Fruit fly (Drosophila melanogaster) whole organism, embryonic: ENCODE results near the gene CG31821.

Experiments used
- Adf1 ChIP-seq: fragments of 200-800 bp; sonication (Bioruptor generic); IDR thresholded peaks from 2 replicates; pipeline ENCODE4 v1.3.6; 2022; ENCODE audit warnings: missing biosample characterization, missing genetic modification characterization
- Bgb ChIP-seq: fragments of 200-800 bp; sonication (Bioruptor generic); IDR thresholded peaks from 2 replicates; pipeline ENCODE4 v1.3.6; 2022; ENCODE audit warnings: missing biosample characterization, missing genetic modification characterization; ENCODE audit not compliant: partially characterized antibody
- CG10431 ChIP-seq: fragments of 200-800 bp; sonication (Bioruptor generic); optimal IDR thresholded peaks from 3 replicates; lab custom pipeline; 2018; ENCODE audit warnings: missing biosample characterization, mild to moderate bottlenecking, missing genetic modification characterization
- CG10654 ChIP-seq: fragments of 200-800 bp; sonication (Bioruptor generic); optimal IDR thresholded peaks from 2 replicates; lab custom pipeline; 2016; ENCODE audit warnings: missing biosample characterization, missing genetic modification characterization
- CG11247 ChIP-seq: fragments of 200-800 bp; sonication (Bioruptor generic); IDR thresholded peaks from 2 replicates; pipeline ENCODE4 v1.3.6; 2022; ENCODE audit warnings: missing biosample characterization, missing genetic modification characterization
- CG11456 ChIP-seq: fragments of 200-800 bp; sonication (Bioruptor generic); IDR thresholded peaks from 3 replicates; pipeline ENCODE4 v1.3.6; 2022; ENCODE audit warnings: missing biosample characterization, missing genetic modification characterization
- CG11695 ChIP-seq: fragments of 200-800 bp; sonication (Bioruptor generic); IDR thresholded peaks from 3 replicates; pipeline ENCODE4 v1.3.6; 2022; ENCODE audit warnings: missing biosample characterization, missing genetic modification characterization
- CG12219 ChIP-seq: fragments of 200-800 bp; sonication (Bioruptor generic); optimal IDR thresholded peaks from 3 replicates; lab custom pipeline; 2018; ENCODE audit warnings: missing biosample characterization, mild to moderate bottlenecking, missing genetic modification characterization
- CG15269 ChIP-seq: fragments of 200-800 bp; sonication (Bioruptor generic); optimal IDR thresholded peaks from 2 replicates; lab custom pipeline; 2018; ENCODE audit warnings: missing biosample characterization, mild to moderate bottlenecking, missing genetic modification characterization, moderate library complexity
- CG16815 ChIP-seq: fragments of 200-800 bp; sonication (Bioruptor generic); optimal IDR thresholded peaks from 3 replicates; lab custom pipeline; 2017; ENCODE audit warnings: missing biosample characterization, mild to moderate bottlenecking, missing genetic modification characterization
- CG18262 ChIP-seq: fragments of 200-800 bp; optimal IDR thresholded peaks from 3 replicates; lab custom pipeline; 2019; ENCODE audit warnings: missing biosample characterization, mild to moderate bottlenecking, missing genetic modification characterization, moderate library complexity
- CG1832 ChIP-seq: fragments of 200-800 bp; sonication (Bioruptor generic); optimal IDR thresholded peaks from 2 replicates; lab custom pipeline; 2017; ENCODE audit warnings: missing biosample characterization, mild to moderate bottlenecking, missing genetic modification characterization, inconsistent platforms
- CG18764 ChIP-seq: fragments of 200-800 bp; sonication (Bioruptor generic); optimal IDR thresholded peaks from 3 replicates; lab custom pipeline; 2016; ENCODE audit warnings: missing biosample characterization, missing genetic modification characterization
- CG3407 ChIP-seq: fragments of 200-800 bp; sonication (Bioruptor generic); optimal IDR thresholded peaks from 2 replicates; lab custom pipeline; 2018; ENCODE audit warnings: missing biosample characterization, mild to moderate bottlenecking, missing genetic modification characterization
- CG34376 ChIP-seq: fragments of 200-800 bp; sonication (Bioruptor generic); optimal IDR thresholded peaks from 2 replicates; lab custom pipeline; 2018; ENCODE audit warnings: missing biosample characterization, mild to moderate bottlenecking, missing genetic modification characterization
- CG4282 ChIP-seq: fragments of 200-800 bp; sonication (Bioruptor generic); optimal IDR thresholded peaks from 2 replicates; lab custom pipeline; 2016; ENCODE audit warnings: missing biosample characterization, missing genetic modification characterization
- CG4328 ChIP-seq: fragments of 200-800 bp; sonication (Bioruptor generic); optimal IDR thresholded peaks from 3 replicates; lab custom pipeline; 2017; ENCODE audit warnings: missing biosample characterization, missing genetic modification reagents, missing genetic modification characterization
- CG4820 ChIP-seq: fragments of 200-800 bp; sonication (Bioruptor generic); optimal IDR thresholded peaks from 3 replicates; lab custom pipeline; 2016; ENCODE audit warnings: missing biosample characterization, missing genetic modification characterization
- CG6254 ChIP-seq: fragments of 200-800 bp; sonication (Bioruptor generic); optimal IDR thresholded peaks from 3 replicates; lab custom pipeline; 2017; ENCODE audit warnings: mild to moderate bottlenecking, missing biosample characterization, missing genetic modification reagents, missing genetic modification characterization
- CG8089 ChIP-seq: fragments of 200-800 bp; sonication (Bioruptor generic); optimal IDR thresholded peaks from 3 replicates; lab custom pipeline; 2016; ENCODE audit warnings: missing biosample characterization, missing genetic modification characterization
- CG8765 ChIP-seq: fragments of 200-800 bp; sonication (Bioruptor generic); IDR thresholded peaks from 2 replicates; pipeline ENCODE4 v1.3.6; 2022; ENCODE audit warnings: missing biosample characterization, missing genetic modification characterization
- CG8924 ChIP-seq: fragments of 200-800 bp; optimal IDR thresholded peaks from 3 replicates; lab custom pipeline; 2019; ENCODE audit warnings: missing biosample characterization, mild to moderate bottlenecking, missing genetic modification characterization, moderate library complexity
- CG9609 ChIP-seq: fragments of 200-800 bp; sonication (Bioruptor generic); optimal IDR thresholded peaks from 3 replicates; lab custom pipeline; 2016; ENCODE audit warnings: missing biosample characterization, missing genetic modification characterization
- E2f1 ChIP-seq: fragments of 200-800 bp; sonication (Bioruptor generic); IDR thresholded peaks from 2 replicates; pipeline ENCODE4 v1.3.6; 2022; ENCODE audit warnings: missing biosample characterization, missing genetic modification characterization
- GATAe ChIP-seq: fragments of 200-800 bp; sonication (Bioruptor generic); conservative IDR thresholded peaks from 2 replicates; pipeline ENCODE4 v1.3.6; 2022; ENCODE audit warnings: missing biosample characterization, missing genetic modification characterization
- H15 ChIP-seq: fragments of 200-800 bp; sonication (Bioruptor generic); IDR thresholded peaks from 3 replicates; pipeline ENCODE4 v1.3.6; 2022; ENCODE audit warnings: missing biosample characterization, missing genetic modification characterization
- Hr78 ChIP-seq, 2 experiments: fragments of 200-800 bp in 1 of 2; fragments of >200 bp in 1 of 2; sonication (Bioruptor generic) in 1 of 2; optimal IDR thresholded peaks; 2 replicates each; lab custom pipeline; 2017 to 2019; ENCODE audit warnings: missing biosample characterization in 2 of 2, missing genetic modification characterization in 2 of 2, mild to moderate bottlenecking in 1 of 2, moderate library complexity in 1 of 2
- Vsx1 ChIP-seq: fragments of 200-800 bp; sonication (Bioruptor generic); optimal IDR thresholded peaks from 2 replicates; lab custom pipeline; 2017; ENCODE audit warnings: missing biosample characterization, mild to moderate bottlenecking, missing genetic modification characterization, missing genetic modification reagents
- ap ChIP-seq: fragments of 200-800 bp; sonication (Bioruptor generic); IDR thresholded peaks from 2 replicates; pipeline ENCODE4 v1.3.6; 2022; ENCODE audit warnings: missing biosample characterization, missing genetic modification characterization
- ato ChIP-seq: fragments of 200-800 bp; sonication (Bioruptor generic); IDR thresholded peaks from 2 replicates; pipeline ENCODE4 v1.3.6; 2022; ENCODE audit warnings: missing biosample characterization, missing genetic modification characterization; ENCODE audit not compliant: partially characterized antibody
- bowl ChIP-seq: fragments of 200-800 bp; sonication (Bioruptor generic); IDR thresholded peaks from 2 replicates; pipeline ENCODE4 v1.3.6; 2022; ENCODE audit warnings: missing biosample characterization, missing genetic modification characterization
- caup ChIP-seq: fragments of 200-800 bp; sonication (Bioruptor generic); optimal IDR thresholded peaks from 3 replicates; lab custom pipeline; 2017; ENCODE audit warnings: missing biosample characterization, mild to moderate bottlenecking, missing genetic modification characterization, moderate library complexity; ENCODE audit not compliant: severe bottlenecking
- chm ChIP-seq: fragments of 200-800 bp; sonication (Bioruptor generic); IDR thresholded peaks from 2 replicates; pipeline ENCODE4 v1.3.6; 2022; ENCODE audit warnings: missing biosample characterization, missing genetic modification characterization
- en ChIP-seq: fragments of 200-800 bp; sonication (Bioruptor generic); optimal IDR thresholded peaks from 2 replicates; lab custom pipeline; 2016; ENCODE audit warnings: missing biosample characterization, missing genetic modification characterization
- fd64A ChIP-seq: fragments of 200-800 bp; sonication (Bioruptor generic); optimal IDR thresholded peaks from 3 replicates; lab custom pipeline; 2018; ENCODE audit warnings: missing biosample characterization, mild to moderate bottlenecking, missing genetic modification characterization
- gem ChIP-seq: fragments of 200-800 bp; sonication (Bioruptor generic); optimal IDR thresholded peaks from 2 replicates; lab custom pipeline; 2019; ENCODE audit warnings: missing biosample characterization, mild to moderate bottlenecking, missing genetic modification characterization, moderate library complexity
- h ChIP-seq: fragments of >200 bp; optimal IDR thresholded peaks from 2 replicates; lab custom pipeline; 2017
- hbn ChIP-seq: fragments of 200-800 bp; sonication (Bioruptor generic); IDR thresholded peaks from 2 replicates; pipeline ENCODE4 v1.3.6; 2022; ENCODE audit warnings: missing biosample characterization, missing genetic modification characterization; ENCODE audit not compliant: partially characterized antibody
- hth ChIP-seq: fragments of >200 bp; optimal IDR thresholded peaks from 2 replicates; lab custom pipeline; 2017; ENCODE audit warnings: inconsistent platforms
- jing ChIP-seq: fragments of 200-800 bp; sonication (Bioruptor generic); optimal IDR thresholded peaks from 2 replicates; lab custom pipeline; 2018; ENCODE audit warnings: missing biosample characterization, mild to moderate bottlenecking, missing genetic modification characterization
- mirr ChIP-seq: fragments of 200-800 bp; sonication (Bioruptor generic); optimal IDR thresholded peaks from 3 replicates; lab custom pipeline; 2018; ENCODE audit warnings: missing biosample characterization, mild to moderate bottlenecking, missing genetic modification characterization
- peb ChIP-seq: fragments of 200-800 bp; sonication (Bioruptor generic); IDR thresholded peaks from 2 replicates; pipeline ENCODE4 v1.3.6; 2022; ENCODE audit warnings: missing biosample characterization, missing genetic modification characterization
- phol ChIP-seq: fragments of 200-800 bp; sonication (Bioruptor generic); optimal IDR thresholded peaks from 3 replicates; lab custom pipeline; 2018; ENCODE audit warnings: missing biosample characterization, mild to moderate bottlenecking, missing genetic modification characterization, moderate library complexity
- pita ChIP-seq: fragments of 200-800 bp; sonication (Bioruptor generic); optimal IDR thresholded peaks from 2 replicates; lab custom pipeline; 2017; ENCODE audit warnings: missing biosample characterization, mild to moderate bottlenecking, missing genetic modification characterization
- pnt ChIP-seq: fragments of 200-800 bp; sonication (Bioruptor generic); optimal IDR thresholded peaks from 3 replicates; lab custom pipeline; 2016; ENCODE audit warnings: missing biosample characterization, missing genetic modification characterization
- pros ChIP-seq: fragments of 200-800 bp; sonication (Bioruptor generic); optimal IDR thresholded peaks from 3 replicates; lab custom pipeline; 2019; ENCODE audit warnings: missing biosample characterization, mild to moderate bottlenecking, missing genetic modification characterization, moderate library complexity
- ranshi ChIP-seq: fragments of 200-800 bp; sonication (Bioruptor generic); IDR thresholded peaks from 2 replicates; pipeline ENCODE4 v1.3.6; 2022; ENCODE audit warnings: missing biosample characterization, missing genetic modification characterization
- schlank ChIP-seq: fragments of 200-800 bp; sonication (Bioruptor generic); optimal IDR thresholded peaks from 2 replicates; lab custom pipeline; 2018; ENCODE audit warnings: missing biosample characterization, mild to moderate bottlenecking, missing genetic modification characterization
- ssp ChIP-seq: fragments of 200-800 bp; sonication (Bioruptor generic); IDR thresholded peaks from 2 replicates; pipeline ENCODE4 v1.3.6; 2022; ENCODE audit warnings: missing biosample characterization, missing genetic modification characterization

CG31821 gene

dm6 chr2L:15910937-15911590 lies 8.9 kb upstream of the CG31821 start (continued):
- TF ChIP-seq CG6254 (GFP tag; lab: Kevin White, UChicago): peak; percentile 87
- TF ChIP-seq Bgb (GFP tag; lab: Robert Waterston, UW): 0 out of 2 replicates have a peak, but pooled peaks have one; percentile 44
- TF ChIP-seq CG8924 (tag; lab: Kevin White, UChicago): peak; percentile 96
- peak; percentile 89 for TF ChIP-seq caup
- TF ChIP-seq peb (GFP tag; lab: Robert Waterston, UW): peak; percentile 93
- TF ChIP-seq CG16815: peak; percentile 88
- TF ChIP-seq h (lab: Kevin White, UChicago): no peak
- peak; percentile 17; the same call in 1 of the 2 replicates for TF ChIP-seq ato (GFP tag; lab: Robert Waterston, UW)
- peak; percentile 90 for TF ChIP-seq schlank (tag; lab: Kevin White, UChicago)
- peak; percentile 97 for TF ChIP-seq CG18262
- peak; percentile 92 for TF ChIP-seq CG10654
- TF ChIP-seq CG8765 (GFP tag; lab: Robert Waterston, UW): peak; percentile 71; the same call in 1 of the 2 replicates
- TF ChIP-seq pros (GFP tag; lab: Kevin White, UChicago): peak; percentile 16
- TF ChIP-seq Adf1 (GFP tag; lab: Robert Waterston, UW): peak; percentile 77
- peak; percentile 73 for TF ChIP-seq mirr
- peak; percentile 97 for TF ChIP-seq CG15269 (tag; lab: Kevin White, UChicago)
- TF ChIP-seq H15 (GFP tag; lab: Robert Waterston, UW): peak; percentile 95
- peak; percentile 91 for TF ChIP-seq CG4328 (GFP tag; lab: Kevin White, UChicago)
- peak; percentile 92 for TF ChIP-seq ap (GFP tag; lab: Robert Waterston, UW)
- TF ChIP-seq ranshi: peak; percentile 92
- peak; percentile 97 for TF ChIP-seq CG12219 (GFP tag; lab: Kevin White, UChicago)
- peak; percentile 94 for TF ChIP-seq en
- peak; percentile 84 for TF ChIP-seq CG11247
- TF ChIP-seq CG18764 (GFP tag; lab: Kevin White, UChicago): peak; percentile 90
- TF ChIP-seq CG4282 (GFP tag; lab: Kevin White, UChicago): peak; percentile 90
- peak; percentile 94 for TF ChIP-seq CG3407 (GFP tag; lab: Kevin White, UChicago)
- TF ChIP-seq ssp: peak; percentile 87
- peak; percentile 96 for TF ChIP-seq chm
- peak; percentile 86 for TF ChIP-seq CG34376
- TF ChIP-seq gem: peak; percentile 98
- no peak for TF ChIP-seq hth (lab: Kevin White, UChicago)
- no peak for TF ChIP-seq Hr78 (GFP tag; optimal IDR thresholded peaks at IDR 0.05; lab: Kevin White, UChicago)
- TF ChIP-seq pnt (GFP tag; lab: Kevin White, UChicago): peak; percentile 93
- TF ChIP-seq CG4820 (GFP tag; lab: Kevin White, UChicago): peak; percentile 95
- peak; percentile 91 for TF ChIP-seq GATAe
- peak; percentile 97 for TF ChIP-seq jing (GFP tag; lab: Kevin White, UChicago)
- peak; percentile 95 for TF ChIP-seq E2f1 (GFP tag; lab: Robert Waterston, UW)
- TF ChIP-seq fd64A (GFP tag; lab: Kevin White, UChicago): peak; percentile 92
- TF ChIP-seq CG10431 (GFP tag; lab: Kevin White, UChicago): peak; percentile 92
- peak; percentile 87 for TF ChIP-seq Vsx1 (GFP tag; lab: Kevin White, UChicago)
- peak; percentile 95 for TF ChIP-seq CG8089 (GFP tag; lab: Kevin White, UChicago)
- 0 out of 2 replicates have a peak, but pooled peaks have one; percentile 2 for TF ChIP-seq hbn
- peak; percentile 95 for TF ChIP-seq phol (tag; lab: Kevin White, UChicago)
- TF ChIP-seq pita (GFP tag; lab: Kevin White, UChicago): no peak
- TF ChIP-seq CG11695: peak; percentile 98
- TF ChIP-seq CG1832 (GFP tag; lab: Kevin White, UChicago): no peak
- TF ChIP-seq CG11456 (GFP tag; lab: Robert Waterston, UW): peak; percentile 91
- peak; percentile 82; the same call in 1 of the 2 replicates for TF ChIP-seq bowl (GFP tag; lab: Robert Waterston, UW)
- peak; percentile 94 for TF ChIP-seq CG9609 (GFP tag; lab: Kevin White, UChicago)
